ENCODE assay signal across 1 fruit fly cellular context in genomic region chr3L:4546650-4547049, dm6.
TF ChIP-seq lines count a peak whose summit lies in the region.

No protein-coding gene starts in this region.

TF ChIP-seq in whole organism, embryonic, 481 proteins besides CTCF, POLR2A, EP300 and RAD21 (continued from another document):
- TF ChIP-seq CG7786 (GFP tag; optimal IDR thresholded peaks at IDR 0.05; lab: Kevin White, UChicago), result no peak
- no peak for TF ChIP-seq CG4617 (GFP tag; optimal IDR thresholded peaks at IDR 0.05; lab: Kevin White, UChicago; ENCODE audit: borderline replicate concordance)
- TF ChIP-seq pita (GFP tag; optimal IDR thresholded peaks at IDR 0.05; lab: Kevin White, UChicago), result no peak
- no peak for TF ChIP-seq maf-S (GFP tag; optimal IDR thresholded peaks at IDR 0.05; lab: Kevin White, UChicago)
- no peak for TF ChIP-seq pan (optimal IDR thresholded peaks at IDR 0.05; lab: Kevin White, UChicago)
- peak in 1 of 2 experiments; percentile 52 for TF ChIP-seq pan (GFP tag; optimal IDR thresholded peaks at IDR 0.05 in 1 of 2, IDR thresholded peaks at IDR 0.05 in 1 of 2)
- peak; percentile 54 for TF ChIP-seq CG17568 (GFP tag; optimal IDR thresholded peaks at IDR 0.05; lab: Kevin White, UChicago)
- no peak for TF ChIP-seq Poxn (GFP tag; IDR thresholded peaks at IDR 0.05; lab: Robert Waterston, UW)
- peak; percentile 81 for TF ChIP-seq CG33557 (GFP tag; optimal IDR thresholded peaks at IDR 0.05; lab: Kevin White, UChicago)
- no peak for TF ChIP-seq Antp (GFP tag; optimal IDR thresholded peaks at IDR 0.05; lab: Kevin White, UChicago)
- TF ChIP-seq crp (GFP tag; optimal IDR thresholded peaks at IDR 0.05; lab: Kevin White, UChicago), result no peak
- peak; percentile 90 for TF ChIP-seq CG15696 (tag; optimal IDR thresholded peaks at IDR 0.05; lab: Kevin White, UChicago)
- peak; percentile 28 for TF ChIP-seq CG2116 (GFP tag; optimal IDR thresholded peaks at IDR 0.05; lab: Kevin White, UChicago)
- TF ChIP-seq CG11560 (tag; IDR thresholded peaks at IDR 0.05; lab: Robert Waterston, UW), result 0 out of 3 replicates have a peak, but pooled peaks have one; percentile 8
- TF ChIP-seq Trl (optimal IDR thresholded peaks at IDR 0.05; lab: Kevin White, UChicago), result no peak
- no peak for TF ChIP-seq Trl (GFP tag; optimal IDR thresholded peaks at IDR 0.05; lab: Kevin White, UChicago)
- TF ChIP-seq Bteb2 (GFP tag; optimal IDR thresholded peaks at IDR 0.05; lab: Kevin White, UChicago), result no peak
- TF ChIP-seq CG6765 (GFP tag; optimal IDR thresholded peaks at IDR 0.05; lab: Kevin White, UChicago), result no peak
- peak; percentile 53 for TF ChIP-seq Oli (tag; optimal IDR thresholded peaks at IDR 0.05; lab: Kevin White, UChicago)
- no peak for TF ChIP-seq BtbVII (GFP tag; optimal IDR thresholded peaks at IDR 0.05; lab: Kevin White, UChicago)
